Worm (Caenorhabditis elegans) whole organism, L4/young adult: ENCODE measurements around the gene T01G5.8.

Experiments used
- W03F9.2 ChIP-seq: fragments of 150-350 bp; optimal IDR thresholded peaks from 2 replicates; lab custom pipeline; 2014; ENCODE audit warnings: missing biosample characterization, missing genetic modification characterization
- dao-5 ChIP-seq: sonication (generic microtip); optimal IDR thresholded peaks from 2 replicates; lab custom pipeline; 2016; ENCODE audit warnings: missing genotype, missing genetic modification characterization, moderate library complexity, missing compliant biosample characterization
- him-1 ChIP-seq: sonication (generic microtip); optimal IDR thresholded peaks from 2 replicates; lab custom pipeline; 2016; ENCODE audit warnings: missing genotype, missing genetic modification reagents, missing genetic modification characterization, missing compliant biosample characterization

T01G5.8 gene

ce11 chrV:15162697-15163096 is 46.6 kb downstream of the T01G5.8 start, which contains the start of gene srz-11:
Gene srz-11 (plus strand): TSS chrV:15163082.
- TF ChIP-seq W03F9.2 (no peak), dao-5 (tag; lab: Kevin White, UChicago) (no peak), him-1 (tag; lab: Kevin White, UChicago) (no peak)
